Worm (Caenorhabditis elegans) whole organism, late embryonic: ENCODE measurements around the gene msp-55.

Experiments
- F13H6.1 ChIP-seq: sonication (generic microtip); optimal IDR thresholded peaks from 2 replicates; lab custom pipeline; 2016; ENCODE audit warnings: missing genetic modification characterization, missing compliant biosample characterization
- ama-1 ChIP-seq: fragments of 150-350 bp; optimal IDR thresholded peaks from 2 replicates; lab custom pipeline; 2014
- ceh-48 ChIP-seq: sonication (generic microtip); optimal IDR thresholded peaks from 2 replicates; lab custom pipeline; 2016; ENCODE audit warnings: missing genetic modification characterization, inconsistent platforms, missing compliant biosample characterization
- ets-4 ChIP-seq: sonication (generic microtip); optimal IDR thresholded peaks from 2 replicates; lab custom pipeline; 2016; ENCODE audit warnings: missing genetic modification characterization, missing compliant biosample characterization
- fkh-6 ChIP-seq: sonication (generic microtip); optimal IDR thresholded peaks from 2 replicates; lab custom pipeline; 2016; ENCODE audit warnings: missing genetic modification characterization, missing compliant biosample characterization
- hlh-30 ChIP-seq: sonication (generic microtip); optimal IDR thresholded peaks from 2 replicates; lab custom pipeline; 2017; ENCODE audit warnings: antibody characterized with exemption, missing genetic modification characterization, missing compliant biosample characterization; ENCODE audit not compliant: insufficient read depth
- nfya-1 ChIP-seq: sonication (generic microtip); optimal IDR thresholded peaks from 2 replicates; lab custom pipeline; 2017; ENCODE audit warnings: missing genetic modification characterization, mild to moderate bottlenecking, missing compliant biosample characterization, antibody characterized with exemption, moderate library complexity
- nhr-11 ChIP-seq: fragments of 150-350 bp; optimal IDR thresholded peaks from 2 replicates; lab custom pipeline; 2014; ENCODE audit warnings: missing biosample characterization, missing genetic modification characterization
- pha-4 ChIP-seq: fragments of 150-350 bp; optimal IDR thresholded peaks from 2 replicates; lab custom pipeline; 2018; ENCODE audit warnings: missing biosample characterization, missing genetic modification reagents, missing genetic modification characterization
- tbx-7 ChIP-seq: sonication (generic microtip); optimal IDR thresholded peaks from 2 replicates; lab custom pipeline; 2016; ENCODE audit warnings: missing genotype, missing genetic modification characterization, missing compliant biosample characterization
- ttx-3 ChIP-seq: sonication (generic microtip); optimal IDR thresholded peaks from 2 replicates; lab custom pipeline; 2016; ENCODE audit warnings: missing genetic modification reagents, missing genetic modification characterization, missing compliant biosample characterization
- unc-55 ChIP-seq: sonication (generic microtip); optimal IDR thresholded peaks from 2 replicates; lab custom pipeline; 2017; ENCODE audit warnings: missing biosample characterization, missing genetic modification reagents, missing genetic modification characterization

ce11 chrIV:5025646-5026045, 30.2 kb downstream of the msp-55 start, which contains the start of gene C09B9.85:
- no peak for TF ChIP-seq ama-1 (lab: Kevin White, UChicago)
- TF ChIP-seq F13H6.1: no peak
- no peak for TF ChIP-seq ceh-48 (tag; lab: Kevin White, UChicago)
- TF ChIP-seq ttx-3 (tag; lab: Kevin White, UChicago): no peak
- no peak for TF ChIP-seq nhr-11 (tag; lab: Kevin White, UChicago)
- no peak for TF ChIP-seq unc-55 (GFP tag; lab: Kevin White, UChicago)
- TF ChIP-seq pha-4 (tag; lab: Kevin White, UChicago): no peak
- no peak for TF ChIP-seq fkh-6 (tag; lab: Kevin White, UChicago)
- no peak for TF ChIP-seq tbx-7 (tag; lab: Kevin White, UChicago)
- no peak for TF ChIP-seq hlh-30 (tag; lab: Kevin White, UChicago)
- TF ChIP-seq nfya-1: no peak
- TF ChIP-seq ets-4 (tag; lab: Kevin White, UChicago): no peak
